Worm (Caenorhabditis elegans) whole organism, L3 larva: ENCODE results near the gene F41C3.11.

Experiments used
- aly-2 ChIP-seq: fragments of 150-350 bp; optimal IDR thresholded peaks from 2 replicates; lab custom pipeline; 2014; ENCODE audit warnings: missing biosample characterization, missing genetic modification characterization
- ama-1 ChIP-seq: fragments of 150-350 bp; optimal IDR thresholded peaks from 2 replicates; lab custom pipeline; 2018
- daf-12 ChIP-seq: fragments of 150-350 bp; optimal IDR thresholded peaks from 2 replicates; lab custom pipeline; 2014; ENCODE audit warnings: missing biosample characterization, missing genetic modification reagents, missing genetic modification characterization
- elt-2 ChIP-seq: sonication (generic microtip); optimal IDR thresholded peaks from 2 replicates; lab custom pipeline; 2016; ENCODE audit warnings: missing genetic modification reagents, mild to moderate bottlenecking, missing genetic modification characterization, missing compliant biosample characterization
- mdl-1 ChIP-seq: fragments of 150-350 bp; optimal IDR thresholded peaks from 2 replicates; lab custom pipeline; 2014; ENCODE audit warnings: missing biosample characterization, missing genetic modification characterization
- nhr-11 ChIP-seq: fragments of 150-350 bp; optimal IDR thresholded peaks from 2 replicates; lab custom pipeline; 2014; ENCODE audit warnings: missing biosample characterization, missing genetic modification characterization
- nhr-12 ChIP-seq: fragments of 150-350 bp; optimal IDR thresholded peaks from 2 replicates; lab custom pipeline; 2014; ENCODE audit warnings: missing biosample characterization, missing genetic modification characterization
- nhr-28 ChIP-seq: fragments of 150-350 bp; optimal IDR thresholded peaks from 2 replicates; lab custom pipeline; 2014; ENCODE audit warnings: missing biosample characterization, missing genetic modification characterization
- snpc-4 ChIP-seq: fragments of 150-350 bp; optimal IDR thresholded peaks from 2 replicates; lab custom pipeline; 2014; ENCODE audit warnings: missing biosample characterization, missing genetic modification characterization
- ztf-11 ChIP-seq: fragments of 150-350 bp; optimal IDR thresholded peaks from 2 replicates; lab custom pipeline; 2014; ENCODE audit warnings: missing biosample characterization, missing genetic modification characterization
- ztf-4 ChIP-seq: fragments of 150-350 bp; optimal IDR thresholded peaks from 2 replicates; lab custom pipeline; 2014; ENCODE audit warnings: missing biosample characterization, missing genetic modification characterization

DNA sequence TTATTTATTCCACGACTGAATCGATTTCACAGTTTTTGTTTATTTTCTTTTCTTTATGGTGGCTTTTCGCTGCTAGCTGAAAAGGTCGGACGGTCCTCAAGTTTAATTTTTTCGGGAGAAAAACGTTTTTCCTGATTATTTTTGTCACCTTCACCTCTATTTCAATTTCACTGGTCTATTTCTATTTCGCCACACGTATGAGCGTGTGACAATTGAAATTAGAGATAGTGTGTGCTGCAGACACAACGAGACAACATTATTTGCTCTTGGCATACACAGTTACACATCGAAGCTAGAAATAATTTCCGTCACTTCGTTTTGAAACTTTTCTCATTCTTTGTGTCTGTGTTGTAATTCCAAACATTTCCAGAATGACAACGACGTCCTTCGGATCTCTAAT, 18.1 kb downstream of the F41C3.11 start, which contains the start of gene F41C3.8:
- TF ChIP-seq ama-1 (lab: Kevin White, UChicago) (no peak), ztf-11 (no peak), nhr-11 (tag; lab: Kevin White, UChicago) (no peak), nhr-28 (tag; lab: Kevin White, UChicago) (no peak), snpc-4 (tag; lab: Kevin White, UChicago) (no peak), elt-2 (tag; lab: Kevin White, UChicago) (peak; percentile 78), aly-2 (no peak), daf-12 (tag; lab: Kevin White, UChicago) (no peak), ztf-4 (tag; lab: Kevin White, UChicago) (no peak), nhr-12 (tag; lab: Kevin White, UChicago) (no peak), mdl-1 (tag; lab: Kevin White, UChicago) (no peak)
